Worm (Caenorhabditis elegans) whole organism, L1 larva: ENCODE data around the gene ule-2.

Source experiments
- C16A3.4 ChIP-seq: fragments of 150-350 bp; optimal IDR thresholded peaks from 2 replicates; lab custom pipeline; 2014; ENCODE audit warnings: missing biosample characterization, missing genetic modification characterization
- C34B4.2 ChIP-seq: sonication (generic microtip); optimal IDR thresholded peaks from 2 replicates; lab custom pipeline; 2017; ENCODE audit warnings: mild to moderate bottlenecking, missing genetic modification characterization, missing compliant biosample characterization
- alr-1 ChIP-seq: fragments of 200-800 bp; sonication (Bioruptor generic); optimal IDR thresholded peaks from 2 replicates; lab custom pipeline; 2018; ENCODE audit warnings: borderline replicate concordance, mild to moderate bottlenecking, missing genetic modification characterization, missing compliant biosample characterization
- ama-1 ChIP-seq: fragments of 150-350 bp; optimal IDR thresholded peaks from 2 replicates; lab custom pipeline; 2014
- blmp-1 ChIP-seq: fragments of 150-350 bp; optimal IDR thresholded peaks from 2 replicates; lab custom pipeline; 2014; ENCODE audit warnings: missing biosample characterization, missing genetic modification characterization
- ceh-88 ChIP-seq: fragments of 200-800 bp; sonication (Bioruptor generic); IDR thresholded peaks from 2 replicates; pipeline ENCODE4 v1.3.6; 2022; ENCODE audit warnings: missing genetic modification characterization, missing compliant biosample characterization
- ceh-90 ChIP-seq: sonication (generic microtip); optimal IDR thresholded peaks from 2 replicates; lab custom pipeline; 2016; ENCODE audit warnings: missing genetic modification characterization, missing compliant biosample characterization
- ces-1 ChIP-seq: fragments of 150-350 bp; optimal IDR thresholded peaks from 2 replicates; lab custom pipeline; 2014; ENCODE audit warnings: missing biosample characterization, missing genetic modification reagents, missing genetic modification characterization
- efl-1 ChIP-seq, 4 experiments: fragments of 150-350 bp; optimal IDR thresholded peaks in 3 of 4; peaks in 1 of 4; 1 replicate in 1 of 4; 2 replicates in 3 of 4; lab custom pipeline; 2014; ENCODE audit warnings: missing biosample characterization in 2 of 4, missing genetic modification characterization in 2 of 4, missing genetic modification reagents in 2 of 4
- efl-3 ChIP-seq: fragments of 200-800 bp; sonication (Bioruptor generic); optimal IDR thresholded peaks from 2 replicates; lab custom pipeline; 2018; ENCODE audit warnings: mild to moderate bottlenecking, missing genetic modification characterization, missing compliant biosample characterization
- egl-27 ChIP-seq, 2 experiments: fragments of 150-350 bp in 1 of 2; sonication (generic microtip); optimal IDR thresholded peaks; 3 replicates each; lab custom pipeline; 2017 to 2018; ENCODE audit warnings: missing biosample characterization in 2 of 2, missing genetic modification characterization in 2 of 2, missing genetic modification reagents in 2 of 2
- elt-2 ChIP-seq: sonication (generic microtip); optimal IDR thresholded peaks from 2 replicates; lab custom pipeline; 2016; ENCODE audit warnings: missing genetic modification characterization, mild to moderate bottlenecking, inconsistent platforms, missing compliant biosample characterization, missing genetic modification reagents
- fkh-10 ChIP-seq: sonication (generic microtip); optimal IDR thresholded peaks from 2 replicates; lab custom pipeline; 2017; ENCODE audit warnings: missing biosample characterization, missing genetic modification reagents, missing genetic modification characterization
- fkh-4 ChIP-seq: sonication (generic microtip); optimal IDR thresholded peaks from 2 replicates; lab custom pipeline; 2016; ENCODE audit warnings: missing compliant biosample characterization, missing genetic modification characterization, borderline replicate concordance
- fos-1 ChIP-seq: fragments of 150-350 bp; optimal IDR thresholded peaks from 2 replicates; lab custom pipeline; 2014; ENCODE audit warnings: missing biosample characterization, missing genetic modification characterization
- hlh-17 ChIP-seq: fragments of 200-800 bp; sonication (Bioruptor generic); optimal IDR thresholded peaks from 2 replicates; lab custom pipeline; 2018; ENCODE audit warnings: missing genetic modification characterization, mild to moderate bottlenecking, missing compliant biosample characterization, moderate library complexity, borderline replicate concordance
- hlh-4 ChIP-seq: sonication (generic microtip); optimal IDR thresholded peaks from 2 replicates; lab custom pipeline; 2016; ENCODE audit warnings: mild to moderate bottlenecking, missing genetic modification characterization, missing compliant biosample characterization
- hpl-2 ChIP-seq: fragments of 150-350 bp; optimal IDR thresholded peaks from 2 replicates; lab custom pipeline; 2014; ENCODE audit warnings: missing biosample characterization, missing genetic modification reagents, missing genetic modification characterization
- irx-1 ChIP-seq: sonication (generic microtip); optimal IDR thresholded peaks from 2 replicates; lab custom pipeline; 2016; ENCODE audit warnings: missing genetic modification characterization, missing compliant biosample characterization
- jun-1 ChIP-seq: fragments of 150-350 bp; optimal IDR thresholded peaks from 2 replicates; lab custom pipeline; 2014; ENCODE audit warnings: missing biosample characterization, missing genetic modification reagents, missing genetic modification characterization
- lin-14 ChIP-seq: fragments of 200-800 bp; sonication (Bioruptor generic); optimal IDR thresholded peaks from 2 replicates; lab custom pipeline; 2018; ENCODE audit warnings: mild to moderate bottlenecking, missing genetic modification characterization, moderate library complexity, missing compliant biosample characterization
- lin-35 ChIP-seq, 2 experiments: fragments of 150-350 bp; optimal IDR thresholded peaks; 2 replicates each; lab custom pipeline; 2014; ENCODE audit warnings: missing biosample characterization in 2 of 2, missing genetic modification characterization in 2 of 2, missing genetic modification reagents in 2 of 2
- lir-3 ChIP-seq: sonication (generic microtip); optimal IDR thresholded peaks from 2 replicates; lab custom pipeline; 2016; ENCODE audit warnings: mild to moderate bottlenecking, missing genetic modification characterization, moderate library complexity, missing compliant biosample characterization; ENCODE audit not compliant: poor library complexity
- mab-9 ChIP-seq: fragments of 200-800 bp; sonication (Bioruptor generic); IDR thresholded peaks from 2 replicates; pipeline ENCODE4 v1.3.6; 2022; ENCODE audit warnings: missing genetic modification reagents, missing genetic modification characterization, missing compliant biosample characterization
- nhr-11 ChIP-seq: fragments of 150-350 bp; optimal IDR thresholded peaks from 2 replicates; lab custom pipeline; 2014; ENCODE audit warnings: missing biosample characterization, missing genetic modification characterization
- nhr-12 ChIP-seq: sonication (generic microtip); optimal IDR thresholded peaks from 2 replicates; lab custom pipeline; 2017; ENCODE audit warnings: missing biosample characterization, missing genetic modification characterization
- nhr-20 ChIP-seq: sonication (generic microtip); optimal IDR thresholded peaks from 2 replicates; lab custom pipeline; 2016; ENCODE audit warnings: mild to moderate bottlenecking, missing genetic modification characterization, missing compliant biosample characterization
- nhr-237 ChIP-seq: fragments of 150-350 bp; optimal IDR thresholded peaks from 2 replicates; lab custom pipeline; 2014; ENCODE audit warnings: missing biosample characterization, missing genetic modification characterization
- nhr-28 ChIP-seq: fragments of 150-350 bp; optimal IDR thresholded peaks from 2 replicates; lab custom pipeline; 2014; ENCODE audit warnings: missing biosample characterization, missing genetic modification characterization
- nhr-47 ChIP-seq: sonication (generic microtip); optimal IDR thresholded peaks from 2 replicates; lab custom pipeline; 2016; ENCODE audit warnings: mild to moderate bottlenecking, missing genetic modification characterization, moderate library complexity, missing compliant biosample characterization
- nhr-71 ChIP-seq: sonication (generic microtip); optimal IDR thresholded peaks from 2 replicates; lab custom pipeline; 2016; ENCODE audit warnings: mild to moderate bottlenecking, missing genetic modification characterization, moderate library complexity, missing compliant biosample characterization
- nhr-85 ChIP-seq: sonication (generic microtip); peaks from one replicate; lab custom pipeline; 2016; ENCODE audit warnings: missing genetic modification characterization, inconsistent platforms, missing compliant biosample characterization
- pax-3 ChIP-seq: fragments of 200-800 bp; sonication (Bioruptor generic); optimal IDR thresholded peaks from 2 replicates; lab custom pipeline; 2018; ENCODE audit warnings: mild to moderate bottlenecking, missing genetic modification characterization, moderate library complexity, missing compliant biosample characterization
- snu-23 ChIP-seq: sonication (generic microtip); optimal IDR thresholded peaks from 2 replicates; lab custom pipeline; 2016; ENCODE audit warnings: missing genetic modification characterization, missing compliant biosample characterization
- sptf-1 ChIP-seq: fragments of 150-350 bp; optimal IDR thresholded peaks from 2 replicates; lab custom pipeline; 2014; ENCODE audit warnings: missing biosample characterization, missing genetic modification characterization
- sup-37 ChIP-seq: fragments of 200-800 bp; sonication (Bioruptor generic); optimal IDR thresholded peaks from 2 replicates; lab custom pipeline; 2018; ENCODE audit warnings: mild to moderate bottlenecking, missing genetic modification characterization, missing compliant biosample characterization
- unc-130 ChIP-seq: fragments of 150-350 bp; optimal IDR thresholded peaks from 2 replicates; lab custom pipeline; 2017; ENCODE audit warnings: missing biosample characterization, missing genetic modification characterization, inconsistent platforms
- unc-86 ChIP-seq: sonication (generic microtip); optimal IDR thresholded peaks from 2 replicates; lab custom pipeline; 2016; ENCODE audit warnings: missing genetic modification characterization, missing compliant biosample characterization
- unc-98 ChIP-seq: fragments of 200-800 bp; sonication (Bioruptor generic); IDR thresholded peaks from 2 replicates; pipeline ENCODE4 v1.3.6; 2022; ENCODE audit warnings: missing genetic modification characterization, missing compliant biosample characterization
- xbp-1 ChIP-seq: sonication (generic microtip); optimal IDR thresholded peaks from 2 replicates; lab custom pipeline; 2016; ENCODE audit warnings: missing genetic modification characterization, missing compliant biosample characterization
- zag-1 ChIP-seq: fragments of 150-350 bp; optimal IDR thresholded peaks from 2 replicates; lab custom pipeline; 2014; ENCODE audit warnings: missing biosample characterization, missing genetic modification characterization
- zip-4 ChIP-seq: fragments of 200-800 bp; sonication (Bioruptor generic); optimal IDR thresholded peaks from 2 replicates; lab custom pipeline; 2018; ENCODE audit warnings: mild to moderate bottlenecking, missing genetic modification characterization, moderate library complexity, missing compliant biosample characterization
- ztf-11 ChIP-seq, 2 experiments: sonication (generic microtip); optimal IDR thresholded peaks; 2 replicates each; lab custom pipeline; 2016 to 2017; ENCODE audit warnings: missing genetic modification characterization in 2 of 2, missing biosample characterization in 1 of 2, missing compliant biosample characterization in 1 of 2
- ztf-4 ChIP-seq: fragments of 150-350 bp; optimal IDR thresholded peaks from 2 replicates; lab custom pipeline; 2014; ENCODE audit warnings: missing biosample characterization, missing genetic modification characterization

The ule-2 gene

ce11 chrIV:14603022-14603421 lies 31.9 kb upstream of the ule-2 start:
- no peak for TF ChIP-seq irx-1
- no peak for TF ChIP-seq ceh-90 (tag; lab: Kevin White, UChicago)
- no peak for TF ChIP-seq ztf-11 (tag; optimal IDR thresholded peaks at IDR 0.05; lab: Kevin White, UChicago)
- peak; percentile 84 for TF ChIP-seq nhr-85 (tag; lab: Kevin White, UChicago)
- TF ChIP-seq fkh-4 (tag; lab: Kevin White, UChicago): no peak
- peak in 1 of 2 experiments; percentile 34 for TF ChIP-seq lin-35 (GFP tag; optimal IDR thresholded peaks at IDR 0.05; lab: Kevin White, UChicago)
- TF ChIP-seq unc-98 (GFP tag; lab: Robert Waterston, UW): no peak
- no peak for TF ChIP-seq hpl-2 (GFP tag; lab: Kevin White, UChicago)
- TF ChIP-seq nhr-28 (tag; lab: Kevin White, UChicago): no peak
- no peak for TF ChIP-seq xbp-1 (tag; lab: Kevin White, UChicago)
- peak; percentile 30 for TF ChIP-seq snu-23 (GFP tag; lab: Kevin White, UChicago)
- TF ChIP-seq sup-37 (GFP tag; lab: Kevin White, UChicago): no peak
- no peak for TF ChIP-seq nhr-47 (tag; lab: Kevin White, UChicago)
- TF ChIP-seq ceh-88: no peak
- TF ChIP-seq zip-4: no peak
- TF ChIP-seq ztf-4: no peak
- no peak for TF ChIP-seq efl-1 (optimal IDR thresholded peaks at IDR 0.05; lab: Kevin White, UChicago)
- peak in 1 of 2 experiments; percentile 90 for TF ChIP-seq efl-1 (GFP tag; optimal IDR thresholded peaks at IDR 0.05 in 1 of 2; lab: Kevin White, UChicago)
- TF ChIP-seq nhr-20 (tag; lab: Kevin White, UChicago): peak; percentile 40
- no peak for TF ChIP-seq ces-1 (GFP tag; lab: Kevin White, UChicago)
- TF ChIP-seq hlh-4 (tag; lab: Kevin White, UChicago): no peak
- TF ChIP-seq zag-1: no peak
- no peak for TF ChIP-seq fos-1
- TF ChIP-seq nhr-11 (tag; lab: Kevin White, UChicago): no peak
- no peak for TF ChIP-seq nhr-12 (tag; lab: Kevin White, UChicago)
- TF ChIP-seq lir-3 (tag; lab: Kevin White, UChicago): no peak
- no peak for TF ChIP-seq pax-3 (tag; lab: Kevin White, UChicago)
- no peak for TF ChIP-seq unc-130 (tag; lab: Kevin White, UChicago)
- no peak for TF ChIP-seq C34B4.2

ce11 chrIV:14605143-14605542 lies 29.8 kb upstream of the ule-2 start:
- no peak for TF ChIP-seq sptf-1 (tag; lab: Kevin White, UChicago)
- no peak for TF ChIP-seq hlh-4 (tag; lab: Kevin White, UChicago)
- TF ChIP-seq nhr-12 (tag; lab: Kevin White, UChicago): no peak
- no peak for TF ChIP-seq jun-1
- no peak for TF ChIP-seq fkh-10 (GFP tag; lab: Kevin White, UChicago)
- no peak for TF ChIP-seq unc-98 (GFP tag; lab: Robert Waterston, UW)
- TF ChIP-seq ztf-4: no peak
- no peak for TF ChIP-seq nhr-47 (tag; lab: Kevin White, UChicago)
- TF ChIP-seq ama-1 (lab: Kevin White, UChicago): no peak
- TF ChIP-seq efl-3 (GFP tag; lab: Kevin White, UChicago): no peak
- TF ChIP-seq blmp-1 (tag; lab: Kevin White, UChicago): peak; percentile 78
- TF ChIP-seq unc-86: no peak
- TF ChIP-seq nhr-71: peak; percentile 20
- TF ChIP-seq nhr-20 (tag; lab: Kevin White, UChicago): peak; percentile 38
- TF ChIP-seq C16A3.4: no peak
- TF ChIP-seq lin-14 (GFP tag; lab: Kevin White, UChicago): peak; percentile 54
- no peak for TF ChIP-seq hlh-17
- TF ChIP-seq fkh-4 (tag; lab: Kevin White, UChicago): no peak
- no peak for TF ChIP-seq egl-27 (tag; optimal IDR thresholded peaks at IDR 0.05; lab: Kevin White, UChicago)
- TF ChIP-seq alr-1 (tag; lab: Kevin White, UChicago): no peak
- TF ChIP-seq irx-1: no peak
- no peak for TF ChIP-seq xbp-1 (tag; lab: Kevin White, UChicago)
- TF ChIP-seq snu-23 (GFP tag; lab: Kevin White, UChicago): no peak
- no peak for TF ChIP-seq nhr-237 (tag; lab: Kevin White, UChicago)
- no peak for TF ChIP-seq mab-9
- no peak for TF ChIP-seq nhr-28 (tag; lab: Kevin White, UChicago)
- TF ChIP-seq elt-2 (tag; lab: Kevin White, UChicago): no peak
